Fruit fly (Drosophila melanogaster): ENCODE measurements around the gene CG34155.

CG34155 gene

DNA sequence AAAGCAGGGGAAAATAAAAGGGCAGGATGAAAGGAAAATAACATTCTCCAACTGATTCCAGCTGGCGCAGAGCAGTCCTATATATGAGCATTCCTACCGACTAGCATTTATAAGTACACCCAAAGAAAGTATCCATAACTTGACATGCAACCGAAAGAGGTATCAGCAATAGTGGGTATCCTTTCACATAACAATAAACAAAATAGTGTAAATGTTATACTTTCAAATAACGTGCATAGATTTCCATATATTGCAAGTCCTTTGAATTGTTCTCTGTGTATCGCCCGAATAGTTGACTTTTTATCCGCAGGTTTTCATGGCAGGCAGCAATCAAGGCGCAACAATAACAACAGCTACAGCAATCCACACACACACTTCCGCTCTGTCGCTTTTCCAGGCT is 10.0 kb downstream of the CG34155 start (continued):
- TF ChIP-seq CG16863 (GFP tag; optimal IDR thresholded peaks at IDR 0.05) (no peak), fd102C (GFP tag; optimal IDR thresholded peaks at IDR 0.05) (no peak), Ets97D (GFP tag; optimal IDR thresholded peaks at IDR 0.05) (no peak), CG4360 (GFP tag; IDR thresholded peaks at IDR 0.05) (no peak), amos (GFP tag; IDR thresholded peaks at IDR 0.05; ENCODE audit: partially characterized antibody) (no peak), tap (tag; optimal IDR thresholded peaks at IDR 0.05) (no peak), Nf-YC (tag; optimal IDR thresholded peaks at IDR 0.05) (no peak), stc (GFP tag; IDR thresholded peaks at IDR 0.05) (peak; percentile 12; the same call in 1 of the 2 replicates), zen2 (GFP tag; IDR thresholded peaks at IDR 0.05; ENCODE audit: partially characterized antibody) (no peak), ewg (GFP tag; optimal IDR thresholded peaks at IDR 0.05) (no peak), odd (GFP tag; optimal IDR thresholded peaks at IDR 0.05) (no peak), bsh (GFP tag; optimal IDR thresholded peaks at IDR 0.05) (no peak), repo (GFP tag; optimal IDR thresholded peaks at IDR 0.05) (no peak), Ptx1 (GFP tag; IDR thresholded peaks at IDR 0.05) (0 out of 2 replicates have a peak, but pooled peaks have one; percentile 13), pzg (GFP tag; optimal IDR thresholded peaks at IDR 0.05) (no peak), slbo (GFP tag; IDR thresholded peaks at IDR 0.05) (peak; percentile 56; the same call in 1 of the 2 replicates), MTF-1 (GFP tag; optimal IDR thresholded peaks at IDR 0.05; ENCODE audit: borderline replicate concordance) (no peak), wek (GFP tag; optimal IDR thresholded peaks at IDR 0.05) (no peak), NC2α (GFP tag; optimal IDR thresholded peaks at IDR 0.05) (no peak), Blimp-1 (GFP tag; optimal IDR thresholded peaks at IDR 0.05) (no peak), nom (GFP tag; optimal IDR thresholded peaks at IDR 0.05) (no peak), Tbp (GFP tag; optimal IDR thresholded peaks at IDR 0.05) (no peak), row (GFP tag; IDR thresholded peaks at IDR 0.05) (peak; percentile 53), HLHmδ (GFP tag; optimal IDR thresholded peaks at IDR 0.05) (no peak), Poxn (GFP tag; IDR thresholded peaks at IDR 0.05) (no peak), CG17385 (GFP tag; optimal IDR thresholded peaks at IDR 0.05) (peak; percentile 1), CG9817 (tag; optimal IDR thresholded peaks at IDR 0.05) (no peak), Atf3 (GFP tag; optimal IDR thresholded peaks at IDR 0.05) (no peak), abd-A (tag; optimal IDR thresholded peaks at IDR 0.05) (peak; percentile 44), CG9437 (GFP tag; optimal IDR thresholded peaks at IDR 0.05) (no peak), Mes4 (GFP tag; optimal IDR thresholded peaks at IDR 0.05) (no peak), CG10565 (GFP tag; optimal IDR thresholded peaks at IDR 0.05) (no peak), Hr3 (GFP tag; optimal IDR thresholded peaks at IDR 0.05) (no peak), CG2678 (tag; optimal IDR thresholded peaks at IDR 0.05) (peak; percentile 43), insv (GFP tag; optimal IDR thresholded peaks at IDR 0.05) (no peak), pho (GFP tag; optimal IDR thresholded peaks at IDR 0.05) (no peak), CG17912 (GFP tag; optimal IDR thresholded peaks at IDR 0.05) (no peak), CG34376 (GFP tag; optimal IDR thresholded peaks at IDR 0.05) (no peak), gcm (GFP tag; optimal IDR thresholded peaks at IDR 0.05) (no peak), sob (GFP tag; IDR thresholded peaks at IDR 0.05) (peak; percentile 34; the same call in 1 of the 2 replicates), CG13624 (GFP tag; optimal IDR thresholded peaks at IDR 0.05) (peak; percentile 10), CG7372 (GFP tag; IDR thresholded peaks at IDR 0.05) (no peak), slp2 (GFP tag; optimal IDR thresholded peaks at IDR 0.05) (no peak), ranshi (GFP tag; IDR thresholded peaks at IDR 0.05) (no peak), stwl (tag; optimal IDR thresholded peaks at IDR 0.05) (no peak), CG9876 (GFP tag; optimal IDR thresholded peaks at IDR 0.05) (no peak), CG8281 (tag; optimal IDR thresholded peaks at IDR 0.05) (no peak), CG1792 (GFP tag; optimal IDR thresholded peaks at IDR 0.05) (no peak), sr (GFP tag; IDR thresholded peaks at IDR 0.05) (no peak), Sry-β (GFP tag; optimal IDR thresholded peaks at IDR 0.05) (no peak), ssp (GFP tag; IDR thresholded peaks at IDR 0.05) (no peak)

All from whole organism, embryonic.